Fruit fly (Drosophila melanogaster) whole organism, embryonic: ENCODE measurements around the gene MED14.
A peak's percentile ranks its signal among the peaks of the same experiment; 100 is the strongest.

ENCODE experiments used
- Abd-B ChIP-seq: fragments of 200-800 bp; sonication (Bioruptor generic); optimal IDR thresholded peaks from 2 replicates; lab custom pipeline; 2018; ENCODE audit warnings: missing biosample characterization, mild to moderate bottlenecking, missing genetic modification characterization, moderate library complexity
- Ada2b ChIP-seq: fragments of 200-800 bp; sonication (Bioruptor generic); IDR thresholded peaks from 2 replicates; pipeline ENCODE4 v1.3.6; 2022; ENCODE audit warnings: missing biosample characterization, missing genetic modification characterization
- B-H2 ChIP-seq: fragments of 200-800 bp; sonication (Bioruptor generic); optimal IDR thresholded peaks from 2 replicates; lab custom pipeline; 2018; ENCODE audit warnings: missing biosample characterization, mild to moderate bottlenecking, missing genetic modification characterization
- CG10366 ChIP-seq: fragments of 200-800 bp; sonication (Bioruptor generic); IDR thresholded peaks from 2 replicates; pipeline ENCODE4 v1.3.6; 2022; ENCODE audit warnings: missing biosample characterization, missing genetic modification characterization
- CG10462 ChIP-seq: fragments of 200-800 bp; sonication (Bioruptor generic); optimal IDR thresholded peaks from 2 replicates; lab custom pipeline; 2016; ENCODE audit warnings: missing biosample characterization, missing genetic modification characterization
- CG10543 ChIP-seq: fragments of 200-800 bp; sonication (Bioruptor generic); optimal IDR thresholded peaks from 3 replicates; lab custom pipeline; 2017; ENCODE audit warnings: missing biosample characterization, mild to moderate bottlenecking, missing genetic modification characterization, moderate library complexity
- CG12299 ChIP-seq: fragments of 200-800 bp; sonication (Bioruptor generic); optimal IDR thresholded peaks from 2 replicates; lab custom pipeline; 2018; ENCODE audit warnings: missing biosample characterization, mild to moderate bottlenecking, missing genetic modification characterization
- CG12744 ChIP-seq: fragments of 200-800 bp; sonication (Bioruptor generic); optimal IDR thresholded peaks from 2 replicates; lab custom pipeline; 2016; ENCODE audit warnings: missing biosample characterization, missing genetic modification characterization
- CG13894 ChIP-seq: fragments of 200-800 bp; sonication (Bioruptor generic); optimal IDR thresholded peaks from 3 replicates; lab custom pipeline; 2018; ENCODE audit warnings: missing biosample characterization, mild to moderate bottlenecking, missing genetic modification characterization, moderate library complexity
- CG14014 ChIP-seq: fragments of 200-800 bp; sonication (Bioruptor generic); IDR thresholded peaks from 2 replicates; pipeline ENCODE4 v1.3.6; 2022; ENCODE audit warnings: missing biosample characterization, missing genetic modification characterization
- CG1602 ChIP-seq: fragments of 200-800 bp; sonication (Bioruptor generic); optimal IDR thresholded peaks from 3 replicates; lab custom pipeline; 2016; ENCODE audit warnings: missing biosample characterization, missing genetic modification characterization
- CG16813 ChIP-seq: fragments of 200-800 bp; sonication (Bioruptor generic); IDR thresholded peaks from 3 replicates; pipeline ENCODE4 v1.3.6; 2022; ENCODE audit warnings: missing biosample characterization, missing genetic modification characterization; ENCODE audit not compliant: partially characterized antibody
- CG17359 ChIP-seq: fragments of 200-800 bp; sonication (Bioruptor generic); optimal IDR thresholded peaks from 3 replicates; lab custom pipeline; 2018; ENCODE audit warnings: missing biosample characterization, mild to moderate bottlenecking, missing genetic modification characterization, moderate library complexity
- CG17802 ChIP-seq: fragments of 200-800 bp; sonication (Bioruptor generic); optimal IDR thresholded peaks from 2 replicates; lab custom pipeline; 2018; ENCODE audit warnings: missing biosample characterization, mild to moderate bottlenecking, missing genetic modification characterization, moderate library complexity
- CG1832 ChIP-seq: fragments of 200-800 bp; sonication (Bioruptor generic); optimal IDR thresholded peaks from 2 replicates; lab custom pipeline; 2017; ENCODE audit warnings: missing biosample characterization, mild to moderate bottlenecking, missing genetic modification characterization, inconsistent platforms
- CG2116 ChIP-seq: fragments of 200-800 bp; sonication (Bioruptor generic); optimal IDR thresholded peaks from 3 replicates; lab custom pipeline; 2018; ENCODE audit warnings: missing biosample characterization, mild to moderate bottlenecking, missing genetic modification characterization
- CG6254 ChIP-seq: fragments of 200-800 bp; sonication (Bioruptor generic); optimal IDR thresholded peaks from 3 replicates; lab custom pipeline; 2017; ENCODE audit warnings: mild to moderate bottlenecking, missing biosample characterization, missing genetic modification reagents, missing genetic modification characterization
- CG7357 ChIP-seq: fragments of 200-800 bp; sonication (Bioruptor generic); IDR thresholded peaks from 3 replicates; pipeline ENCODE4 v1.3.6; 2022; ENCODE audit warnings: missing biosample characterization, missing genetic modification characterization
- CG7839 ChIP-seq: fragments of 200-800 bp; sonication (Bioruptor generic); optimal IDR thresholded peaks from 3 replicates; lab custom pipeline; 2018; ENCODE audit warnings: missing biosample characterization, mild to moderate bottlenecking, missing genetic modification characterization, moderate library complexity
- CG7963 ChIP-seq: fragments of 200-800 bp; sonication (Bioruptor generic); IDR thresholded peaks from 3 replicates; pipeline ENCODE4 v1.3.6; 2022; ENCODE audit warnings: missing biosample characterization, missing genetic modification characterization; ENCODE audit not compliant: partially characterized antibody
- CG8281 ChIP-seq: fragments of 200-800 bp; sonication (Bioruptor generic); optimal IDR thresholded peaks from 2 replicates; lab custom pipeline; 2018; ENCODE audit warnings: missing biosample characterization, mild to moderate bottlenecking, missing genetic modification characterization, moderate library complexity
- CoRest ChIP-seq: fragments of 200-800 bp; sonication (Bioruptor generic); optimal IDR thresholded peaks from 3 replicates; lab custom pipeline; 2018; ENCODE audit warnings: missing biosample characterization, mild to moderate bottlenecking, missing genetic modification characterization, moderate library complexity
- D19B ChIP-seq: fragments of 200-800 bp; sonication (Bioruptor generic); optimal IDR thresholded peaks from 2 replicates; lab custom pipeline; 2017; ENCODE audit warnings: missing biosample characterization, mild to moderate bottlenecking, missing genetic modification characterization
- E2f2 ChIP-seq: fragments of 200-800 bp; sonication (Bioruptor generic); IDR thresholded peaks from 2 replicates; pipeline ENCODE4 v1.3.6; 2022; ENCODE audit warnings: missing biosample characterization, missing genetic modification characterization
- HLHmδ ChIP-seq: fragments of 200-800 bp; sonication (Bioruptor generic); optimal IDR thresholded peaks from 2 replicates; lab custom pipeline; 2018; ENCODE audit warnings: missing biosample characterization, mild to moderate bottlenecking, missing genetic modification characterization, moderate library complexity
- Hmx ChIP-seq: fragments of 200-800 bp; sonication (Bioruptor generic); optimal IDR thresholded peaks from 2 replicates; lab custom pipeline; 2016; ENCODE audit warnings: missing biosample characterization, missing genetic modification characterization
- Hr39 ChIP-seq: fragments of >200 bp; optimal IDR thresholded peaks from 2 replicates; lab custom pipeline; 2017
- Hsf ChIP-seq: fragments of 200-800 bp; sonication (Bioruptor generic); optimal IDR thresholded peaks from 3 replicates; lab custom pipeline; 2016; ENCODE audit warnings: missing biosample characterization, missing genetic modification characterization
- Nf-YC ChIP-seq: fragments of 200-800 bp; optimal IDR thresholded peaks from 3 replicates; lab custom pipeline; 2019; ENCODE audit warnings: missing biosample characterization, mild to moderate bottlenecking, missing genetic modification characterization, moderate library complexity
- Sox102F ChIP-seq: fragments of 200-800 bp; sonication (Bioruptor generic); optimal IDR thresholded peaks from 2 replicates; lab custom pipeline; 2018; ENCODE audit warnings: missing biosample characterization, mild to moderate bottlenecking, missing genetic modification characterization, moderate library complexity
- Stat92E ChIP-seq, 3 experiments: fragments of >200 bp in 2 of 3; fragments of 200-800 bp in 1 of 3; sonication (Bioruptor generic) in 1 of 3; optimal IDR thresholded peaks; 2 replicates each; lab custom pipeline; 2017 to 2019; ENCODE audit warnings: missing biosample characterization in 3 of 3, missing genetic modification characterization in 3 of 3, mild to moderate bottlenecking in 1 of 3, moderate library complexity in 1 of 3
- Taf1 ChIP-seq: fragments of 200-800 bp; sonication (Bioruptor generic); IDR thresholded peaks from 2 replicates; pipeline ENCODE4 v1.3.6; 2022; ENCODE audit warnings: missing biosample characterization, missing genetic modification characterization
- ara ChIP-seq: fragments of 200-800 bp; sonication (Bioruptor generic); IDR thresholded peaks from 2 replicates; pipeline ENCODE4 v1.3.6; 2022; ENCODE audit warnings: missing biosample characterization, missing genetic modification characterization
- ash1 ChIP-seq: fragments of 200-800 bp; sonication (Bioruptor generic); optimal IDR thresholded peaks from 2 replicates; lab custom pipeline; 2018; ENCODE audit warnings: missing biosample characterization, mild to moderate bottlenecking, missing genetic modification characterization
- dati ChIP-seq: fragments of 200-800 bp; sonication (Bioruptor generic); IDR thresholded peaks from 2 replicates; pipeline ENCODE4 v1.3.6; 2022; ENCODE audit warnings: missing biosample characterization, missing genetic modification characterization
- emc ChIP-seq: fragments of 200-800 bp; sonication (Bioruptor generic); optimal IDR thresholded peaks from 2 replicates; lab custom pipeline; 2016; ENCODE audit warnings: missing biosample characterization, missing genetic modification characterization
- eve ChIP-seq, 2 experiments: fragments of >200 bp; optimal IDR thresholded peaks; 2 replicates each; lab custom pipeline; 2017; ENCODE audit warnings: missing biosample characterization in 2 of 2, missing genetic modification characterization in 2 of 2
- fd102C ChIP-seq: fragments of 200-800 bp; sonication (Bioruptor generic); optimal IDR thresholded peaks from 2 replicates; lab custom pipeline; 2018; ENCODE audit warnings: missing biosample characterization, mild to moderate bottlenecking, missing genetic modification characterization, moderate library complexity
- gsb-n ChIP-seq: fragments of 200-800 bp; sonication (Bioruptor generic); optimal IDR thresholded peaks from 3 replicates; lab custom pipeline; 2018; ENCODE audit warnings: missing biosample characterization, mild to moderate bottlenecking, missing genetic modification characterization
- ham ChIP-seq: fragments of 200-800 bp; sonication (Bioruptor generic); IDR thresholded peaks from 2 replicates; pipeline ENCODE4 v1.3.6; 2022; ENCODE audit warnings: missing biosample characterization, missing genetic modification characterization
- nau ChIP-seq: fragments of 200-800 bp; sonication (Bioruptor generic); optimal IDR thresholded peaks from 3 replicates; lab custom pipeline; 2017; ENCODE audit warnings: missing biosample characterization, mild to moderate bottlenecking, missing genetic modification characterization, missing genetic modification reagents
- nom ChIP-seq: fragments of 200-800 bp; sonication (Bioruptor generic); optimal IDR thresholded peaks from 2 replicates; lab custom pipeline; 2017; ENCODE audit warnings: missing biosample characterization, missing genetic modification characterization, mild to moderate bottlenecking, moderate library complexity, missing genetic modification reagents
- org-1 ChIP-seq: fragments of 200-800 bp; sonication (Bioruptor generic); optimal IDR thresholded peaks from 2 replicates; lab custom pipeline; 2017; ENCODE audit warnings: missing biosample characterization, missing genetic modification characterization
- sens ChIP-seq: fragments of 200-800 bp; sonication (Bioruptor generic); peaks from one replicate; lab custom pipeline; 2016; ENCODE audit warnings: missing biosample characterization, missing genetic modification characterization
- slp2 ChIP-seq: fragments of 200-800 bp; sonication (Bioruptor generic); optimal IDR thresholded peaks from 2 replicates; lab custom pipeline; 2016; ENCODE audit warnings: missing biosample characterization, missing genetic modification characterization
- usp ChIP-seq: fragments of >200 bp; optimal IDR thresholded peaks from 2 replicates; lab custom pipeline; 2017; ENCODE audit warnings: missing biosample characterization, missing genetic modification characterization
- zen2 ChIP-seq: fragments of 200-800 bp; sonication (Bioruptor generic); IDR thresholded peaks from 3 replicates; pipeline ENCODE4 v1.3.6; 2022; ENCODE audit warnings: missing biosample characterization, missing genetic modification characterization; ENCODE audit not compliant: partially characterized antibody

The MED14 gene

DNA sequence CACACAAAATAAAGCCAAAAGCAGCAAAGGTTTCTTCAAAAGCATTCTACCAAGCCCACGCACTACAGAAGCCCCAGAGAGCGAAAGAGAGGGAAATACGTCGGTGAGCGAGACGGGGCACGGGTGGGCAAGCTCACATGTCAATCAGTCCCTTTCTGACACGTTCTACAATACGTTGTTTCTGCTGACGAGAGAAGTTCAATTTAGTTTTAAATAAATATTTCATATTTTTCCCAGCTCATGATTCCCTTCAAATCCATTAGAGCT lies 42.3 kb upstream of the MED14 start (continued):
- no peak for TF ChIP-seq Hr39 (lab: Kevin White, UChicago)
- no peak for TF ChIP-seq CG1832 (GFP tag; lab: Kevin White, UChicago)
- TF ChIP-seq CG7839 = no peak
- no peak for TF ChIP-seq CG16813 (GFP tag; lab: Robert Waterston, UW)
- no peak for TF ChIP-seq usp (GFP tag; lab: Kevin White, UChicago)
- TF ChIP-seq CG17802 (tag; lab: Kevin White, UChicago) = no peak
- no peak for TF ChIP-seq CG14014 (GFP tag; lab: Robert Waterston, UW)
- TF ChIP-seq CG1602 (GFP tag; lab: Kevin White, UChicago) = no peak
- no peak for TF ChIP-seq CG7963 (GFP tag; lab: Robert Waterston, UW)
- no peak for TF ChIP-seq fd102C (GFP tag; lab: Kevin White, UChicago)
- TF ChIP-seq Nf-YC = peak; percentile 2
- no peak for TF ChIP-seq CG12744 (GFP tag; lab: Kevin White, UChicago)
- TF ChIP-seq ash1 = no peak

DNA sequence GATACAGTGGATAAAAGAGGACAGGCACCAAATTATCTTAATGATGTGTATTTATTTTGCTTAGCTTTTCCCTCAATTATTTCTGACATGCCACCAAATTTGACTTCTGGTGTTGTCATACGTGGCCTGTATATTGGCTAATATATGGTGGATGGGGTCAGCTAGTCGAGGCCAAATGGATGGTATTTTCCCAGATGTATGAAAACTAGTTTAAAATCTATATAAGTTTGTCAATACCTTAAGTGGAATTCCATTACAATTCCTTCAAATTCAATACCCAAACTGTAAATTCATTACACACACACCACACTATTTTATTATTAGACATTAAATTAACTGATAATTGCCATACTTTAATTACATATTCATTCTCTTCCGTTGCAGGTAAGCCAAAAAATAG lies 41.2 kb upstream of the MED14 start:
- peak in 1 of 2 experiments; percentile 66 for TF ChIP-seq eve (GFP tag; optimal IDR thresholded peaks at IDR 0.05; lab: Kevin White, UChicago)
- TF ChIP-seq Hsf (GFP tag; lab: Kevin White, UChicago) = no peak
- no peak for TF ChIP-seq Hr39 (lab: Kevin White, UChicago)
- TF ChIP-seq CG2116 (GFP tag; lab: Kevin White, UChicago) = no peak
- no peak for TF ChIP-seq Abd-B (GFP tag; lab: Kevin White, UChicago)
- TF ChIP-seq sens = peak; percentile 58
- no peak for TF ChIP-seq CG12299 (tag; lab: Kevin White, UChicago)

DNA sequence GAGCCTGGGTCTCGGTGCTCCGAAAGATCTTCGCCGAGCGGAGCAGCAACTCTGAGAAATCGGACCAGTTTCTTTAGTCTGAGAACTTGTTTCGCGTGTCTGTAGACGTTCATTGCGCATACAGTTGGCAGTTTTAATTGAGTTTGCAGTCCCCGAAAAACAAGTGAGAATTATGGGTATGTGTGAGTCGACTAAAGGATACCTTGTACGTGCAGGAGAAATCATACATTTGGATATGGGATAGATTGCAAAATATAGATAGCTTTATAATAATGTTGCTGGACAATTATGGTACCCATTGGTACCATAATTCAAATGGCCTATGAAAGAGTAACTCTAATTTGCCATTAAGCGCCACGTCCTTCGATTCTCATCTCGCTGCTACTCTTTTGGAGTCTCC lies 40.6 kb upstream of the MED14 start:
- TF ChIP-seq B-H2 (GFP tag; lab: Kevin White, UChicago) = peak; percentile 8
- TF ChIP-seq E2f2 = 0 out of 2 replicates have a peak, but pooled peaks have one; percentile 5
- TF ChIP-seq D19B (GFP tag; lab: Kevin White, UChicago) = peak; percentile 36
- TF ChIP-seq nom (GFP tag; lab: Kevin White, UChicago) = peak; percentile 29
- no peak for TF ChIP-seq dati
- no peak for TF ChIP-seq CG10462 (GFP tag; lab: Kevin White, UChicago)
- no peak for TF ChIP-seq slp2

DNA sequence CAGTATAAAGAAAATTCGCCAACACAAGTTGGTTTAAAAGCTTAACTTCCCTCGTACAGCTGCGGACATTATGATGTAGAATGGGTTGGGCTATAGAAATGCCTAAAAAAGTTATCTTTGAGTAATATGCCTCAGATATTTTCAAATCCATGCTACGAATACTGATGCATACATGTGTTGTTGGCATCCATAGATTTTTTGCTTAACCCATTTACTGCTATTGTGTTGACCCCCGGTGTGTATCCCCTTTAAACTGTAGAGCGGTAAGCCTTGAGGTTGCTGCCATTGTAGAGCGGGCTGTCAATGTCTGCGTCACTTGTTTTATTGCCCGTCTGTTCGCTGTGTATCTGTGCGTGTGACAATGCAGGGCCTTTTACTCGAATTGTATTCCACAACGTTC lies 40.1 kb upstream of the MED14 start:
- TF ChIP-seq dati (no peak), org-1 (GFP tag; lab: Kevin White, UChicago) (peak; percentile 69), CG17802 (tag; lab: Kevin White, UChicago) (peak; percentile 6), ham (no peak), HLHmδ (GFP tag; lab: Kevin White, UChicago) (no peak), Stat92E (GFP tag; optimal IDR thresholded peaks at IDR 0.05; lab: Kevin White, UChicago) (no peak), ara (peak; percentile 74), Ada2b (GFP tag; lab: Robert Waterston, UW) (peak; percentile 84), gsb-n (peak; percentile 28), Hmx (GFP tag; lab: Kevin White, UChicago) (no peak), CG6254 (GFP tag; lab: Kevin White, UChicago) (peak; percentile 38), Sox102F (peak; percentile 74), CG8281 (peak; percentile 28), CG10543 (GFP tag; lab: Kevin White, UChicago) (peak; percentile 9), CoRest (tag; lab: Kevin White, UChicago) (peak; percentile 76), CG10366 (peak; percentile 80), CG17359 (peak; percentile 85), Taf1 (GFP tag; lab: Robert Waterston, UW) (peak; percentile 33; the same call in 1 of the 2 replicates), CG7357 (GFP tag; lab: Robert Waterston, UW) (peak; percentile 63; the same call in 2 of the 3 replicates), nau (GFP tag; lab: Kevin White, UChicago) (peak; percentile 62), zen2 (GFP tag; lab: Robert Waterston, UW) (no peak), emc (GFP tag; lab: Kevin White, UChicago) (peak; percentile 30), CG13894 (tag; lab: Kevin White, UChicago) (peak; percentile 50)
